Worm (Caenorhabditis elegans): Measurements from ENCODE around the gene dhs-31.

- TF ChIP-seq ama-1 (optimal IDR thresholded peaks at IDR 0.05) (no peak), tag-97 (GFP tag; IDR thresholded peaks at IDR 0.05) (no peak), ztf-11 (tag; optimal IDR thresholded peaks at IDR 0.05) (no peak), mep-1 (tag; optimal IDR thresholded peaks at IDR 0.05) (no peak), ceh-44 (GFP tag; IDR thresholded peaks at IDR 0.05) (no peak), nhr-41 (GFP tag; IDR thresholded peaks at IDR 0.05) (no peak), dve-1 (tag; optimal IDR thresholded peaks at IDR 0.05; ENCODE audit: insufficient read depth) (no peak), aly-2 (tag; optimal IDR thresholded peaks at IDR 0.05) (no peak), fkh-10 (GFP tag; optimal IDR thresholded peaks at IDR 0.05) (no peak), daf-12 (tag; optimal IDR thresholded peaks at IDR 0.05) (no peak)
Observed at ce11 chrIV:10066456-10066855, 25.8 kb upstream of the dhs-31 start.

All from whole organism, L4 larva.